Worm (Caenorhabditis elegans): ENCODE results near the gene math-9.
A peak's percentile ranks its signal among the peaks of the same experiment; 100 is the strongest.

math-9 gene

DNA sequence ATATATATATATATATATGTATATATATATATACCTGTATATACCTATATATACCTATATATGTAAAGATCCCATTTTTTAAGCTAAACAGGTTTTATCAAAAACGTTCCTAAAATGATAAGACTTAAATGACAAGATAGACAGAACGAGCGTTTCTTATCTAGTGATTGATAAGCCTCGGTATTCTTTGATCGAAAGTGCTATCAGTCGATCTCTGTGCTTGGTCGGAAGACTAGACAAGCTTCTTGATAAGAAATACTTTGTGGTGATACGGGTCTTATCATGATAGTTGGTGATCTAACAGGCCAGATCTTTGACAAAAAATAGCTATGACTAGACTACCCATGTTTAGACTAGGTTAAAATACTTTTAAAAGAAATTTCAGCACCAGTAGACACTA, 38.9 kb downstream of the math-9 start:
- TF ChIP-seq nhr-43 (tag; optimal IDR thresholded peaks at IDR 0.05; ENCODE audit: poor library complexity, severe bottlenecking), result peak; percentile 85
- TF ChIP-seq pqm-1 (tag; optimal IDR thresholded peaks at IDR 0.05), result peak; percentile 99
- peak; percentile 100 for TF ChIP-seq elt-2 (tag; optimal IDR thresholded peaks at IDR 0.05)
- peak; percentile 52 for TF ChIP-seq pha-4 (tag; optimal IDR thresholded peaks at IDR 0.05)
- no peak for TF ChIP-seq mml-1 (tag; optimal IDR thresholded peaks at IDR 0.05)
- no peak for TF ChIP-seq ama-1 (optimal IDR thresholded peaks at IDR 0.05)
- peak; percentile 96 for TF ChIP-seq jun-1 (tag; optimal IDR thresholded peaks at IDR 0.05)
- TF ChIP-seq egl-27 (tag; optimal IDR thresholded peaks at IDR 0.05), result peak; percentile 44

DNA sequence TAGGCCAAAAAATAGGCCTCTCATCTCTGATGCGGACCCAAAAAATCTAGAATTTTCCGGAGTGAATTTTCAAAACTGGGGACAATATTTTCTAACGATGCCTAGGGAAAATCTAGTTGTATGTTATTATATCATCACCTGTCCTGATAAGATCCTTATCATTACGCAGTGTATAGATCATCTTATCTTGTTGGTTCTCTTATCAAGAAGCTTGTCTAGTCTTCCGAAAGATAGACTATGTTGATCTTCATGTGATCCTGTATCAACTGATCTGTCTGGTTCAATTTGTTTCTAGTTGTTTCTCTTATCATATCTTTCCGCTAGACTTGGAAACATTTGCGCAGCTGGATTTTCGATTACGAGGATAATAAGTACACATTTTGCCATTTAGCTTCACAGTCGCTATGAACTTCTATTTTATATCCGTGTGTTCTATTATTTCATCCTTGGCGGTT, 39.7 kb downstream of the math-9 start, which contains the start of gene C52E2.3:
C52E2.3 (plus strand) TSS at position 405 of the 455 bp plus-strand sequence.
- TF ChIP-seq nhr-67 (tag; optimal IDR thresholded peaks at IDR 0.05) (no peak), nhr-43 (tag; optimal IDR thresholded peaks at IDR 0.05; ENCODE audit: poor library complexity, severe bottlenecking) (peak; percentile 64), elt-2 (tag; optimal IDR thresholded peaks at IDR 0.05) (peak; percentile 51), elt-3 (tag; optimal IDR thresholded peaks at IDR 0.05) (peak in 1 of 3 experiments; percentile 28)

DNA sequence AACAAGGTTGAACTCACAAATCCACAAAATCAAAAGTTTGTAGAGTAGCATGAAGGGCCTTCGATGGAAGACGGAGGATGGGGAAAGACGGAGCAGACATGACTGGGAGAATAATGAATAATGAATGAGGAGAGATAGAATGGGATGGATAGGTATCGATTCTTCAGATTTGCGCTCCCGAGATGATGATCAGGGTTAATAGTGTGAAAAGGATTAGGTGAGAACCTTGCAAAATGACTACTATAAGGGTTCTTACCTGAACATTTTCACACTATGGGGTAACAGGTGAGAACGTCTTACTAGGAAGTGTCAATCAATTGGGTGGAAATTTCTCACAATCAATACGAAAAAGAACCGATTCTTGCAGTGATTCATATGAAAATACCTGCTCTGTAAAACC, 40.3 kb downstream of the math-9 start, which contains the start of gene fbxb-96:
fbxb-96 (minus strand) TSS at position 101 of the 400 bp plus-strand sequence.
- TF ChIP-seq pqm-1 (tag; optimal IDR thresholded peaks at IDR 0.05), result no peak
- no peak for TF ChIP-seq fos-1 (tag; optimal IDR thresholded peaks at IDR 0.05)
- TF ChIP-seq eor-1 (tag; optimal IDR thresholded peaks at IDR 0.05), result no peak
- TF ChIP-seq ceh-82 (tag; optimal IDR thresholded peaks at IDR 0.05), result no peak
- TF ChIP-seq nhr-12 (tag; optimal IDR thresholded peaks at IDR 0.05), result no peak
- TF ChIP-seq fkh-2 (tag; optimal IDR thresholded peaks at IDR 0.05), result no peak
- TF ChIP-seq nhr-28 (tag; optimal IDR thresholded peaks at IDR 0.05), result no peak
- no peak for TF ChIP-seq hmg-11 (tag; optimal IDR thresholded peaks at IDR 0.05)
- TF ChIP-seq ztf-4 (tag; optimal IDR thresholded peaks at IDR 0.05), result no peak
- no peak for TF ChIP-seq tbx-2 (tag; optimal IDR thresholded peaks at IDR 0.05)
- no peak for TF ChIP-seq unc-39 (tag; optimal IDR thresholded peaks at IDR 0.05)
- no peak for TF ChIP-seq ceh-9 (tag; optimal IDR thresholded peaks at IDR 0.05)
- no peak for TF ChIP-seq aly-2 (tag; optimal IDR thresholded peaks at IDR 0.05)
- TF ChIP-seq mml-1 (tag; optimal IDR thresholded peaks at IDR 0.05), result no peak
- no peak for TF ChIP-seq snpc-4 (tag; optimal IDR thresholded peaks at IDR 0.05)

DNA sequence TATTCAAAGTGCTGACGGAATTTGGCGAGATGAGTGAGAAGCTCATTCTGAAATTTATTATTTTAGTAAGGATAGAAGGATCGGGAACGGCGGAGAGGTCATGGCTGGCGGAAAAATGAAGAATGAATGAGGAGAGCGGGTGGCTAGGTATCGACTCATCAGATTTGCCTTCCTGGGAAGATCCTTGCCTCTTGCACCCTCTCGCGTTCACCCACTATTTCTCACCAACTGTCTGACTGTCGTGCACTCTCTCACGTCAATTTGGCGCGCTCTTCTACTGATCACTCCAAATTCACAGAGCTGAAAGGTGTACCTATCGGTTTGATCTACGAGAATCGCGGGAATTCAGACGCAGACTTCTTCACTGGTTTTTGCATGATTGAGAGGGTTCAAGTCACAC, 42.5 kb downstream of the math-9 start, which contains the start of gene fbxb-97:
fbxb-97 (minus strand) TSS at position 53 of the 400 bp plus-strand sequence.
- TF ChIP-seq mdl-1 (tag; optimal IDR thresholded peaks at IDR 0.05) (no peak), fkh-10 (GFP tag; optimal IDR thresholded peaks at IDR 0.05) (no peak), nhr-23 (tag; optimal IDR thresholded peaks at IDR 0.05) (no peak), lin-39 (tag; optimal IDR thresholded peaks at IDR 0.05) (no peak), egl-5 (tag; optimal IDR thresholded peaks at IDR 0.05) (no peak), pha-4 (tag; optimal IDR thresholded peaks at IDR 0.05) (no peak), hmg-11 (tag; optimal IDR thresholded peaks at IDR 0.05) (no peak), ceh-82 (tag; optimal IDR thresholded peaks at IDR 0.05) (no peak), ama-1 (optimal IDR thresholded peaks at IDR 0.05) (no peak), unc-62 (GFP tag; optimal IDR thresholded peaks at IDR 0.05) (no peak), pqm-1 (tag; optimal IDR thresholded peaks at IDR 0.05) (no peak), eor-1 (tag; optimal IDR thresholded peaks at IDR 0.05) (no peak), aly-2 (tag; optimal IDR thresholded peaks at IDR 0.05) (no peak), unc-39 (tag; optimal IDR thresholded peaks at IDR 0.05) (no peak), nhr-76 (tag; optimal IDR thresholded peaks at IDR 0.05) (no peak), jun-1 (tag; optimal IDR thresholded peaks at IDR 0.05) (no peak), daf-12 (tag; optimal IDR thresholded peaks at IDR 0.05) (no peak), nhr-11 (tag; optimal IDR thresholded peaks at IDR 0.05) (no peak), tbx-2 (tag; optimal IDR thresholded peaks at IDR 0.05) (no peak), ceh-16 (tag; optimal IDR thresholded peaks at IDR 0.05) (no peak)

DNA sequence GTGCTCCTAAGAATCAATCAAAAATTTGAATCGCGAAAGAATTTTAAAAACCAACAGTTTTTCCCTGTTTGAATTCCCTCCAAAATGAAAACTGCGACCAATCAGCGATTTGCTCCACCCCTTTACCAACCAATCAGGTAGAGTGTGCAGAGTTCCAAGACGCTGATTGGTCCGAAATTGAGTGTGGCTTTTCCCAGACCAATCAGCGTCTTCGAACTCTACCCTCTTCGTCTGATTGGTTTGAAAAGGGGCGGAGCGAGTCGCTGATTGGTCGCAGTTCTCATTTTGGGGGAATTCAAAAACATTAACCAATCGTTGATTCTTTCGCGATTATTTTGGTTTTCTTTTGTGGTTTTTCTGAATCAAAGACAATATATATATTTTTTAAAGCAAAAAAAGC, 46.0 kb downstream of the math-9 start:
- TF ChIP-seq daf-12 (tag; optimal IDR thresholded peaks at IDR 0.05) (no peak), ceh-82 (tag; optimal IDR thresholded peaks at IDR 0.05) (no peak), nfya-1 (tag; optimal IDR thresholded peaks at IDR 0.05; ENCODE audit: insufficient read depth) (peak; percentile 22), nhr-12 (tag; optimal IDR thresholded peaks at IDR 0.05) (no peak)
